Worm (Caenorhabditis elegans): Measurements from ENCODE around the gene F26F2.11.

ce11 chrV:20604606-20605155 lies 9.1 kb upstream of the F26F2.11 start, which contains the start of gene ttr-57:
- no peak for TF ChIP-seq ceh-16 (tag; optimal IDR thresholded peaks at IDR 0.05)
- no peak for TF ChIP-seq fos-1 (tag; optimal IDR thresholded peaks at IDR 0.05)
- no peak for TF ChIP-seq lsy-2 (tag; optimal IDR thresholded peaks at IDR 0.05)
- TF ChIP-seq lin-13 (GFP tag; optimal IDR thresholded peaks at IDR 0.05) = no peak
- no peak for TF ChIP-seq ztf-11 (tag; optimal IDR thresholded peaks at IDR 0.05)
- TF ChIP-seq nhr-12 (tag; optimal IDR thresholded peaks at IDR 0.05) = no peak
- no peak for TF ChIP-seq nhr-77 (tag; optimal IDR thresholded peaks at IDR 0.05)
- no peak for TF ChIP-seq skn-1 (tag; optimal IDR thresholded peaks at IDR 0.05)
- TF ChIP-seq lin-11 (tag; optimal IDR thresholded peaks at IDR 0.05) = no peak
- no peak for TF ChIP-seq mab-5 (tag; optimal IDR thresholded peaks at IDR 0.05)
- no peak for TF ChIP-seq mbf-1 (tag; optimal IDR thresholded peaks at IDR 0.05)
- TF ChIP-seq egl-27 (tag; optimal IDR thresholded peaks at IDR 0.05) = no peak
- TF ChIP-seq ztf-4 (tag; optimal IDR thresholded peaks at IDR 0.05) = no peak

Measured in whole organism, L2 larva.